Fruit fly (Drosophila melanogaster) whole organism, embryonic: ENCODE data around the gene CG43680.

Experiments
- CG10959 ChIP-seq: fragments of 200-800 bp; sonication (Bioruptor generic); IDR thresholded peaks from 2 replicates; pipeline ENCODE4 v1.3.6; 2022; ENCODE audit warnings: missing biosample characterization, missing genetic modification characterization
- CG11696 ChIP-seq: fragments of 200-800 bp; sonication (Bioruptor generic); IDR thresholded peaks from 2 replicates; pipeline ENCODE4 v1.3.6; 2022; ENCODE audit warnings: missing biosample characterization, missing genetic modification characterization
- CG12104 ChIP-seq: fragments of 200-800 bp; sonication (Bioruptor generic); optimal IDR thresholded peaks from 3 replicates; lab custom pipeline; 2016; ENCODE audit warnings: missing biosample characterization, missing genetic modification characterization
- CG12219 ChIP-seq: fragments of 200-800 bp; sonication (Bioruptor generic); optimal IDR thresholded peaks from 3 replicates; lab custom pipeline; 2018; ENCODE audit warnings: missing biosample characterization, mild to moderate bottlenecking, missing genetic modification characterization
- CG15269 ChIP-seq: fragments of 200-800 bp; sonication (Bioruptor generic); optimal IDR thresholded peaks from 2 replicates; lab custom pipeline; 2018; ENCODE audit warnings: missing biosample characterization, mild to moderate bottlenecking, missing genetic modification characterization, moderate library complexity
- CG18619 ChIP-seq: fragments of 200-800 bp; sonication (Bioruptor generic); optimal IDR thresholded peaks from 3 replicates; lab custom pipeline; 2017; ENCODE audit warnings: missing biosample characterization, mild to moderate bottlenecking, missing genetic modification characterization
- CG2120 ChIP-seq: fragments of 200-800 bp; sonication (Bioruptor generic); optimal IDR thresholded peaks from 3 replicates; lab custom pipeline; 2016; ENCODE audit warnings: missing biosample characterization, missing genetic modification characterization
- CG2199 ChIP-seq: fragments of 200-800 bp; sonication (Bioruptor generic); IDR thresholded peaks from 3 replicates; pipeline ENCODE4 v1.3.6; 2022; ENCODE audit warnings: missing biosample characterization, missing genetic modification characterization
- CG2712 ChIP-seq: fragments of 200-800 bp; optimal IDR thresholded peaks from 3 replicates; lab custom pipeline; 2019; ENCODE audit warnings: missing biosample characterization, mild to moderate bottlenecking, missing genetic modification characterization, moderate library complexity
- CG3065 ChIP-seq: fragments of 200-800 bp; sonication (Bioruptor generic); optimal IDR thresholded peaks from 2 replicates; lab custom pipeline; 2016; ENCODE audit warnings: missing biosample characterization, missing genetic modification characterization
- CG32532 ChIP-seq: fragments of 200-800 bp; sonication (Bioruptor generic); IDR thresholded peaks from 2 replicates; pipeline ENCODE4 v1.3.6; 2022; ENCODE audit warnings: missing biosample characterization, missing genetic modification characterization
- CG34422 ChIP-seq: fragments of 200-800 bp; sonication (Bioruptor generic); IDR thresholded peaks from 3 replicates; pipeline ENCODE4 v1.3.6; 2022; ENCODE audit warnings: missing biosample characterization, missing genetic modification characterization
- CG5180 ChIP-seq: fragments of 200-800 bp; sonication (Bioruptor generic); optimal IDR thresholded peaks from 3 replicates; lab custom pipeline; 2017; ENCODE audit warnings: missing biosample characterization, missing genetic modification characterization, mild to moderate bottlenecking, moderate library complexity, missing genetic modification reagents
- CG6791 ChIP-seq: fragments of 200-800 bp; sonication (Bioruptor generic); IDR thresholded peaks from 3 replicates; pipeline ENCODE4 v1.3.6; 2022; ENCODE audit warnings: missing biosample characterization, missing genetic modification characterization; ENCODE audit not compliant: partially characterized antibody
- CG6854 ChIP-seq: fragments of 200-800 bp; sonication (Bioruptor generic); optimal IDR thresholded peaks from 3 replicates; lab custom pipeline; 2017; ENCODE audit warnings: missing biosample characterization, mild to moderate bottlenecking, missing genetic modification characterization
- CG8924 ChIP-seq: fragments of 200-800 bp; optimal IDR thresholded peaks from 3 replicates; lab custom pipeline; 2019; ENCODE audit warnings: missing biosample characterization, mild to moderate bottlenecking, missing genetic modification characterization, moderate library complexity
- CG9437 ChIP-seq: fragments of 200-800 bp; sonication (Bioruptor generic); optimal IDR thresholded peaks from 2 replicates; lab custom pipeline; 2018; ENCODE audit warnings: missing biosample characterization, mild to moderate bottlenecking, missing genetic modification characterization
- CG9797 ChIP-seq: fragments of 200-800 bp; sonication (Bioruptor generic); optimal IDR thresholded peaks from 3 replicates; lab custom pipeline; 2018; ENCODE audit warnings: missing biosample characterization, mild to moderate bottlenecking, missing genetic modification characterization
- D19A ChIP-seq: fragments of 200-800 bp; optimal IDR thresholded peaks from 3 replicates; lab custom pipeline; 2019; ENCODE audit warnings: missing biosample characterization, mild to moderate bottlenecking, missing genetic modification characterization, moderate library complexity
- Dad ChIP-seq: fragments of 200-800 bp; sonication (Bioruptor generic); optimal IDR thresholded peaks from 3 replicates; lab custom pipeline; 2016; ENCODE audit warnings: missing biosample characterization, missing genetic modification characterization
- Dek ChIP-seq: fragments of 200-800 bp; sonication (Bioruptor generic); optimal IDR thresholded peaks from 3 replicates; lab custom pipeline; 2019; ENCODE audit warnings: missing biosample characterization, mild to moderate bottlenecking, missing genetic modification characterization, moderate library complexity
- Doc3 ChIP-seq: fragments of 200-800 bp; sonication (Bioruptor generic); IDR thresholded peaks from 3 replicates; pipeline ENCODE4 v1.3.6; 2022; ENCODE audit warnings: missing biosample characterization, missing genetic modification characterization; ENCODE audit not compliant: partially characterized antibody
- Drgx ChIP-seq: fragments of 200-800 bp; sonication (Bioruptor generic); IDR thresholded peaks from 2 replicates; pipeline ENCODE4 v1.3.6; 2022; ENCODE audit warnings: missing biosample characterization, missing genetic modification characterization
- Fer3 ChIP-seq: fragments of 200-800 bp; sonication (Bioruptor generic); optimal IDR thresholded peaks from 2 replicates; lab custom pipeline; 2018; ENCODE audit warnings: missing biosample characterization, mild to moderate bottlenecking, missing genetic modification characterization, moderate library complexity
- Lpt ChIP-seq: fragments of >200 bp; optimal IDR thresholded peaks from 2 replicates; lab custom pipeline; 2018; ENCODE audit warnings: missing biosample characterization, missing genetic modification characterization
- Med ChIP-seq: fragments of 200-800 bp; sonication (Bioruptor generic); peaks from one replicate; lab custom pipeline; 2016; ENCODE audit warnings: missing biosample characterization, missing genetic modification characterization, mild to moderate bottlenecking, inconsistent platforms, moderate library complexity
- Meics ChIP-seq: fragments of 200-800 bp; sonication (Bioruptor generic); optimal IDR thresholded peaks from 2 replicates; lab custom pipeline; 2017; ENCODE audit warnings: missing biosample characterization, mild to moderate bottlenecking, missing genetic modification characterization
- NC2β ChIP-seq: fragments of 200-800 bp; sonication (Bioruptor generic); optimal IDR thresholded peaks from 2 replicates; lab custom pipeline; 2016; ENCODE audit warnings: missing biosample characterization, missing genetic modification characterization
- Neu2 ChIP-seq: fragments of 200-800 bp; sonication (Bioruptor generic); optimal IDR thresholded peaks from 3 replicates; lab custom pipeline; 2016; ENCODE audit warnings: missing biosample characterization, missing genetic modification characterization, borderline replicate concordance
- Opbp ChIP-seq: fragments of 200-800 bp; sonication (Bioruptor generic); IDR thresholded peaks from 3 replicates; pipeline ENCODE4 v1.3.6; 2022; ENCODE audit warnings: missing biosample characterization, missing genetic modification characterization; ENCODE audit not compliant: partially characterized antibody
- Pdp1 ChIP-seq, 2 experiments: fragments of 200-800 bp; sonication (Bioruptor generic); optimal IDR thresholded peaks; 3 replicates each; lab custom pipeline; 2016; ENCODE audit warnings: missing biosample characterization in 2 of 2, missing genetic modification characterization in 2 of 2, mild to moderate bottlenecking in 1 of 2, moderate library complexity in 1 of 2
- Ssrp ChIP-seq: fragments of 200-800 bp; sonication (Bioruptor generic); optimal IDR thresholded peaks from 2 replicates; lab custom pipeline; 2018; ENCODE audit warnings: missing biosample characterization, mild to moderate bottlenecking, missing genetic modification characterization, moderate library complexity
- TFAM ChIP-seq: fragments of 200-800 bp; sonication (Bioruptor generic); optimal IDR thresholded peaks from 2 replicates; lab custom pipeline; 2017; ENCODE audit warnings: missing biosample characterization, missing genetic modification characterization, inconsistent platforms
- Trl ChIP-seq, 3 experiments: fragments of >200 bp in 2 of 3; fragments of 200-800 bp in 1 of 3; sonication (Bioruptor generic) in 1 of 3; optimal IDR thresholded peaks; 2 replicates in 1 of 3; 3 replicates in 2 of 3; lab custom pipeline; 2016 to 2017; ENCODE audit warnings: missing biosample characterization in 1 of 3, missing genetic modification characterization in 1 of 3
- bigmax ChIP-seq: fragments of 200-800 bp; sonication (Bioruptor generic); optimal IDR thresholded peaks from 2 replicates; lab custom pipeline; 2018; ENCODE audit warnings: missing biosample characterization, mild to moderate bottlenecking, missing genetic modification characterization
- dpn ChIP-seq, 2 experiments: fragments of 200-800 bp; sonication (Bioruptor generic); optimal IDR thresholded peaks; 3 replicates each; lab custom pipeline; 2016; ENCODE audit warnings: missing biosample characterization in 2 of 2, missing genetic modification characterization in 2 of 2
- ewg ChIP-seq: fragments of 200-800 bp; sonication (Bioruptor generic); optimal IDR thresholded peaks from 3 replicates; lab custom pipeline; 2017; ENCODE audit warnings: mild to moderate bottlenecking, missing biosample characterization, missing genetic modification reagents, missing genetic modification characterization
- fd64A ChIP-seq: fragments of 200-800 bp; sonication (Bioruptor generic); optimal IDR thresholded peaks from 3 replicates; lab custom pipeline; 2018; ENCODE audit warnings: missing biosample characterization, mild to moderate bottlenecking, missing genetic modification characterization
- grau ChIP-seq: fragments of 200-800 bp; optimal IDR thresholded peaks from 3 replicates; lab custom pipeline; 2019; ENCODE audit warnings: missing biosample characterization, mild to moderate bottlenecking, missing genetic modification characterization, moderate library complexity
- hth ChIP-seq: fragments of >200 bp; optimal IDR thresholded peaks from 2 replicates; lab custom pipeline; 2017; ENCODE audit warnings: inconsistent platforms
- lilli ChIP-seq: fragments of 200-800 bp; sonication (Bioruptor generic); optimal IDR thresholded peaks from 3 replicates; lab custom pipeline; 2016; ENCODE audit warnings: missing biosample characterization, missing genetic modification characterization
- pan ChIP-seq, 4 experiments: fragments of >200 bp in 3 of 4; fragments of 200-800 bp in 1 of 4; sonication (Bioruptor generic) in 1 of 4; optimal IDR thresholded peaks in 3 of 4; IDR thresholded peaks in 1 of 4; 2 replicates each; pipeline versions ENCODE4 v1.3.6 to Lab custom; 2017 to 2022; ENCODE audit warnings: missing biosample characterization in 2 of 4, missing genetic modification characterization in 2 of 4, mixed read lengths in 1 of 4
- sens ChIP-seq: fragments of 200-800 bp; sonication (Bioruptor generic); peaks from one replicate; lab custom pipeline; 2016; ENCODE audit warnings: missing biosample characterization, missing genetic modification characterization
- tll ChIP-seq, 2 experiments: fragments of 200-800 bp in 1 of 2; fragments of >200 bp in 1 of 2; sonication (Bioruptor generic) in 1 of 2; optimal IDR thresholded peaks; 2 replicates each; lab custom pipeline; 2017 to 2019; ENCODE audit warnings: missing biosample characterization in 2 of 2, missing genetic modification characterization in 2 of 2, mild to moderate bottlenecking in 1 of 2, moderate library complexity in 1 of 2
- tup ChIP-seq: fragments of 200-800 bp; sonication (Bioruptor generic); optimal IDR thresholded peaks from 2 replicates; lab custom pipeline; 2016; ENCODE audit warnings: missing biosample characterization, mild to moderate bottlenecking, missing genetic modification characterization, moderate library complexity
- yki ChIP-seq: fragments of >200 bp; optimal IDR thresholded peaks from 3 replicates; lab custom pipeline; 2018
- z ChIP-seq: fragments of 200-800 bp; sonication (Bioruptor generic); IDR thresholded peaks from 3 replicates; pipeline ENCODE4 v1.3.6; 2022; ENCODE audit warnings: missing biosample characterization, missing genetic modification characterization

The CG43680 gene

dm6 chr3L:15093929-15094588 lies 40.9 kb upstream of the CG43680 start (continued):
- TF ChIP-seq CG6791 (no peak), Ssrp (tag; lab: Kevin White, UChicago) (peak; percentile 8), CG11696 (GFP tag; lab: Robert Waterston, UW) (peak; percentile 81), pan (optimal IDR thresholded peaks at IDR 0.05; lab: Kevin White, UChicago) (no peak), pan (GFP tag; optimal IDR thresholded peaks at IDR 0.05 in 1 of 2, IDR thresholded peaks at IDR 0.05 in 1 of 2) (peak in 1 of 2 experiments; percentile 16), CG5180 (GFP tag; lab: Kevin White, UChicago) (no peak), ewg (GFP tag; lab: Kevin White, UChicago) (no peak), CG3065 (no peak), Lpt (GFP tag; lab: Kevin White, UChicago) (no peak), TFAM (GFP tag; lab: Kevin White, UChicago) (no peak), Neu2 (GFP tag; lab: Kevin White, UChicago) (no peak), CG6854 (GFP tag; lab: Kevin White, UChicago) (peak; percentile 15), NC2β (no peak), Dek (peak; percentile 2), CG18619 (GFP tag; lab: Kevin White, UChicago) (no peak), grau (tag; lab: Kevin White, UChicago) (peak; percentile 93), D19A (tag; lab: Kevin White, UChicago) (peak; percentile 23), z (GFP tag; lab: Robert Waterston, UW) (no peak), Med (peak; percentile 84), Doc3 (GFP tag; lab: Robert Waterston, UW) (0 out of 3 replicates have a peak, but pooled peaks have one; percentile 19), CG2712 (peak; percentile 19), tup (GFP tag; lab: Kevin White, UChicago) (no peak), Fer3 (tag; lab: Kevin White, UChicago) (peak; percentile 5), fd64A (GFP tag; lab: Kevin White, UChicago) (no peak), CG32532 (GFP tag; lab: Robert Waterston, UW) (peak; percentile 24; the same call in 1 of the 2 replicates), CG2120 (GFP tag; lab: Kevin White, UChicago) (peak; percentile 26), hth (lab: Kevin White, UChicago) (no peak), CG8924 (tag; lab: Kevin White, UChicago) (peak; percentile 26), Dad (GFP tag; lab: Kevin White, UChicago) (no peak), Pdp1 (GFP tag; optimal IDR thresholded peaks at IDR 0.05; lab: Kevin White, UChicago) (peak in 1 of 2 experiments; percentile 31), lilli (GFP tag; lab: Kevin White, UChicago) (peak; percentile 21), CG34422 (GFP tag; lab: Robert Waterston, UW) (no peak; the same call in 2 of the 3 replicates), dpn (GFP tag; optimal IDR thresholded peaks at IDR 0.05; lab: Kevin White, UChicago) (peak in 1 of 2 experiments; percentile 5), CG9797 (no peak), Drgx (peak; percentile 48), CG12104 (GFP tag; lab: Kevin White, UChicago) (no peak), tll (GFP tag; optimal IDR thresholded peaks at IDR 0.05; lab: Kevin White, UChicago) (no peak)

- TF ChIP-seq sens (GFP tag; lab: Kevin White, UChicago) (peak; percentile 64), CG15269 (tag; lab: Kevin White, UChicago) (no peak), Opbp (peak; percentile 37; the same call in 1 of the 3 replicates), yki (lab: Kevin White, UChicago) (peak; percentile 5), hth (lab: Kevin White, UChicago) (no peak), CG12219 (GFP tag; lab: Kevin White, UChicago) (no peak), CG10959 (GFP tag; lab: Robert Waterston, UW) (no peak), TFAM (GFP tag; lab: Kevin White, UChicago) (no peak), CG9437 (GFP tag; lab: Kevin White, UChicago) (peak; percentile 39), CG2712 (no peak), Trl (optimal IDR thresholded peaks at IDR 0.05; lab: Kevin White, UChicago) (peak; percentile 63 to 71), Trl (GFP tag; optimal IDR thresholded peaks at IDR 0.05; lab: Kevin White, UChicago) (no peak), Meics (GFP tag; lab: Kevin White, UChicago) (no peak), Pdp1 (GFP tag; optimal IDR thresholded peaks at IDR 0.05; lab: Kevin White, UChicago) (peak in 1 of 2 experiments; percentile 49), bigmax (peak; percentile 71), CG2199 (peak; percentile 16; the same call in 1 of the 3 replicates)
These were observed 36.9 kb upstream of the CG43680 start for dm6 chr3L:15089887-15090679.
